Fruit fly (Drosophila melanogaster): ENCODE data around the gene Nepl15.

Gene Nepl15

dm6 chr3R:22727857-22728256 is 38.1 kb downstream of the Nepl15 start:
- TF ChIP-seq CG14711 (tag; optimal IDR thresholded peaks at IDR 0.05) (no peak), CG12768 (GFP tag; optimal IDR thresholded peaks at IDR 0.05) (no peak), cnc (optimal IDR thresholded peaks at IDR 0.05) (no peak), toe (GFP tag; optimal IDR thresholded peaks at IDR 0.05) (no peak), Crg-1 (GFP tag; optimal IDR thresholded peaks at IDR 0.05) (no peak), kay (GFP tag; ENCODE audit: borderline replicate concordance) (no peak), pad (GFP tag; optimal IDR thresholded peaks at IDR 0.05) (no peak), CG7045 (GFP tag; optimal IDR thresholded peaks at IDR 0.05) (no peak), Hr96 (GFP tag; optimal IDR thresholded peaks at IDR 0.05) (no peak)

DNA sequence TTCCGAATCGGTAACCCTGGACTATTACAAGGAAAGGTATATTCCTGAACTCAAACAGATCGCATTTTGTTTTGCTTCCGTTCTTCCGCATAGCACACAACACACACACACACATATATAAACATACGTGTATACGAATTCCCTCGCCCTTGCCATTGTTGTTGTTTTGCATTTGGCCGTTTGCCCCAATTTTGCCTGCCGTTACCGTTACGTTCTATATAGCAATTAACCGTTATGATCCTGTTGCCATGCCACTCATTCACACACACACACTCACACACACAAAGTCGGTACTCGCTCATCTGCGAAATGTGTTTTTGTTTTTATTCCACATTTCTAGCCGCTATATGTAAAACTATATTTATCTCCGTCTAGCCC is 38.5 kb downstream of the Nepl15 start:
- TF ChIP-seq CG7101 (tag; optimal IDR thresholded peaks at IDR 0.05) (no peak), Clk (GFP tag; optimal IDR thresholded peaks at IDR 0.05) (no peak), pad (GFP tag; optimal IDR thresholded peaks at IDR 0.05) (peak; percentile 88), Hr96 (GFP tag; optimal IDR thresholded peaks at IDR 0.05) (no peak), Mnt (GFP tag; optimal IDR thresholded peaks at IDR 0.05) (no peak), tj (GFP tag; optimal IDR thresholded peaks at IDR 0.05) (peak; percentile 4), ovo (GFP tag; optimal IDR thresholded peaks at IDR 0.05) (peak; percentile 86), cic (GFP tag; optimal IDR thresholded peaks at IDR 0.05) (peak; percentile 8), CG7045 (GFP tag; optimal IDR thresholded peaks at IDR 0.05) (no peak), CG1620 (GFP tag; optimal IDR thresholded peaks at IDR 0.05) (no peak)

DNA sequence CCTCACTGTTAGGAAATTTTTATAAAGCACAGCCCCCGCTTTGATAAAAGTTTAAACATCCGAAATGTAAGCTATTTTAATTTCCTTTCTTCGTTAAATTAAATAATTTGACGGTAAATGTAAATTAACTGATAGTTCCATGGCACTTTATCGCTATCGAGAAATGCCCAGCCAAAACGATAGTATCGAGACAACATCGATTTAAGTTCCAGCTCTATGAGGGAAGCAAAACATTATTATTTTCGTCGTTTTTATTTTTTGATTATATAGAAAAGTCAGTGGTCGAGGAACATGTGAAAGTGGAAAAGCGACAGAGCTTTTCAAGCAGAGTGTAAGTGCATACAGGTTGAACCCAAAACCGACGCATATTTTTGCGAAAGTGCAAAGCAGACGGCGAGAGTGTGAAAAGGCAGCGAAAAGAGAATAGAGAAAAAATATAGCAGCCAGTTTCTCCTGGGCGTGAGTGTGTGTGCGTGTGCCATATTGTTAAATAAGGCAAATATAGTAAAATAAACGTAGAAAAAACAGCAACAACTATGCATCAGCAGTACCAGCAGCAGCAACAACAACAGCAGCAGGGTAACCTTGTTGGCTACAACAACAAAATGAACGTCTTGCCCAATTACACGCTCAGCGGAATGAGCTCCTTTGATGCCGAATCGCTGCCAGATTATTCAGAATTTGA is 39.1 kb downstream of the Nepl15 start, which contains the start of gene CG45049:
Gene CG45049, plus strand, starts transcription at position 197 of the 685 bp plus-strand sequence.
- TF ChIP-seq ovo (GFP tag; optimal IDR thresholded peaks at IDR 0.05) (no peak), tj (GFP tag; optimal IDR thresholded peaks at IDR 0.05) (peak; percentile 34), bab1 (GFP tag; optimal IDR thresholded peaks at IDR 0.05) (peak; percentile 23), cic (GFP tag; optimal IDR thresholded peaks at IDR 0.05) (peak; percentile 78)

DNA sequence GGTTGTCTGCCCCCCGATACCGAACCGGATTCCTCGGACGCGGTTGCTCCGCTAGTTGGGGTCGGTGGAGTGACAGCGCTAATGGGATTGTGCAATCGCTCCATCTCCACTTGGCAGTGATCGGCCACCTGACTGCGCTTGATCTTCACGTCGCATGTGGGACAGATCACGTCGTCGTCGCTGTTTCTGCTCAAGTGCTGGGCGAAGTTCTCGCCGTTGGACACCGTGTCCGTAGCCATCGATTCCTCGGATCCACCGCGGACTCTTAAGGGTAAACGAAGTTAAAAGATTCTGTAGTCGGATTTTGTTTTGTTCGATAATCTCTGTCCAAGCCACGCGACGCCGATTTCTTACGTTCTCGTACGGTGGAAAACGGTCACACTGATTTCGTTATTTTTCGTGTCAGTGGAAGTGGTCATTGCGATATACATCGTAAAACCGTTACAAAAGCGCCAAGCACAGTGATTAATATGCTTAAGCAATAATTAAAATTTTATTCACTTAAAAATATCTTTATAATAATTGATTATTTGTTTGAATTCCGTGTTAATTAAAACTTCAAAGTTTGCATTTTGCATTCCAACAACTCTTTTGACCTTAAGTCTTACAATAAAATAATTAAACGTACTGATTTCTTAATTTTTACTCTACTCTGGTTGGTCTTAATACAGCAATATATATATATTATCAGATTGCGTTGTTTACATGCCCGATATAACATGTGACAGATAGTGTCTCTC is 39.8 kb downstream of the Nepl15 start, which contains the start of gene RNF220:
Gene RNF220, minus strand, starts transcription at position 384 of the 740 bp plus-strand sequence.
- TF ChIP-seq CG12768 (GFP tag; optimal IDR thresholded peaks at IDR 0.05) (no peak), Mnt (GFP tag; optimal IDR thresholded peaks at IDR 0.05) (peak; percentile 62), CG1620 (GFP tag; optimal IDR thresholded peaks at IDR 0.05) (peak; percentile 39), kay (GFP tag; ENCODE audit: borderline replicate concordance) (no peak)

- TF ChIP-seq Hr96 (GFP tag; optimal IDR thresholded peaks at IDR 0.05) (no peak), Clk (GFP tag; optimal IDR thresholded peaks at IDR 0.05) (no peak), CG12768 (GFP tag; optimal IDR thresholded peaks at IDR 0.05) (no peak), Crg-1 (GFP tag; optimal IDR thresholded peaks at IDR 0.05) (peak; percentile 7), CG7101 (tag; optimal IDR thresholded peaks at IDR 0.05) (peak; percentile 74), kay (GFP tag; ENCODE audit: borderline replicate concordance) (no peak), CG1620 (GFP tag; optimal IDR thresholded peaks at IDR 0.05) (peak; percentile 17), pad (GFP tag; optimal IDR thresholded peaks at IDR 0.05) (peak; percentile 19), CG14711 (tag; optimal IDR thresholded peaks at IDR 0.05) (peak; percentile 76), CG7045 (GFP tag; optimal IDR thresholded peaks at IDR 0.05) (peak; percentile 70), cic (GFP tag; optimal IDR thresholded peaks at IDR 0.05) (peak; percentile 10), CG33017 (tag; optimal IDR thresholded peaks at IDR 0.05) (peak; percentile 77), CG11617 (GFP tag; optimal IDR thresholded peaks at IDR 0.05) (peak; percentile 68), cnc (optimal IDR thresholded peaks at IDR 0.05) (no peak), toe (GFP tag; optimal IDR thresholded peaks at IDR 0.05) (peak; percentile 59), tj (GFP tag; optimal IDR thresholded peaks at IDR 0.05) (peak; percentile 39), bab1 (GFP tag; optimal IDR thresholded peaks at IDR 0.05) (peak; percentile 73), Mnt (GFP tag; optimal IDR thresholded peaks at IDR 0.05) (peak; percentile 59)
Observed at dm6 chr3R:22724149-22724973, 41.6 kb downstream of the Nepl15 start, which contains the start of gene Irp-1A. Irp-1A (minus strand) TSS chr3R:22724587.

dm6 chr3R:22720808-22721306 is 45.1 kb downstream of the Nepl15 start, which contains the start of gene wge:
wge (minus strand) TSS chr3R:22721150.
- TF ChIP-seq cnc (optimal IDR thresholded peaks at IDR 0.05) (no peak), CG12768 (GFP tag; optimal IDR thresholded peaks at IDR 0.05) (peak; percentile 68), bab1 (GFP tag; optimal IDR thresholded peaks at IDR 0.05) (peak; percentile 43), CG7101 (tag; optimal IDR thresholded peaks at IDR 0.05) (peak; percentile 7), kay (GFP tag; ENCODE audit: borderline replicate concordance) (peak; percentile 99), CG11617 (GFP tag; optimal IDR thresholded peaks at IDR 0.05) (peak; percentile 27), tj (GFP tag; optimal IDR thresholded peaks at IDR 0.05) (peak; percentile 17), CG7045 (GFP tag; optimal IDR thresholded peaks at IDR 0.05) (no peak), ovo (GFP tag; optimal IDR thresholded peaks at IDR 0.05) (no peak), Mnt (GFP tag; optimal IDR thresholded peaks at IDR 0.05) (peak; percentile 15), cic (GFP tag; optimal IDR thresholded peaks at IDR 0.05) (no peak), pad (GFP tag; optimal IDR thresholded peaks at IDR 0.05) (no peak), Crg-1 (GFP tag; optimal IDR thresholded peaks at IDR 0.05) (no peak), CG1620 (GFP tag; optimal IDR thresholded peaks at IDR 0.05) (peak; percentile 9), Clk (GFP tag; optimal IDR thresholded peaks at IDR 0.05) (no peak), CG5204 (GFP tag; optimal IDR thresholded peaks at IDR 0.05) (no peak), toe (GFP tag; optimal IDR thresholded peaks at IDR 0.05) (no peak), CG14711 (tag; optimal IDR thresholded peaks at IDR 0.05) (no peak), Hr96 (GFP tag; optimal IDR thresholded peaks at IDR 0.05) (peak; percentile 29)

Measured in whole organism, adult.